Fruit fly (Drosophila melanogaster): ENCODE results near the gene CG43740.

The CG43740 gene

dm6 chrX:10340492-10340891, 7.0 kb downstream of the CG43740 start:
- no peak for TF ChIP-seq noc (tag; optimal IDR thresholded peaks at IDR 0.05)

dm6 chrX:10347979-10348692, 14.7 kb downstream of the CG43740 start:
- no peak for TF ChIP-seq noc (tag; optimal IDR thresholded peaks at IDR 0.05)

dm6 chrX:10362127-10362526, 28.7 kb downstream of the CG43740 start:
- TF ChIP-seq noc (tag; optimal IDR thresholded peaks at IDR 0.05), result no peak

- TF ChIP-seq noc (tag; optimal IDR thresholded peaks at IDR 0.05), result peak; percentile 55
Observed at dm6 chrX:10362557-10363366, 29.3 kb downstream of the CG43740 start.

dm6 chrX:10364556-10365227, 31.2 kb downstream of the CG43740 start:
- no peak for TF ChIP-seq noc (tag; optimal IDR thresholded peaks at IDR 0.05)

dm6 chrX:10365748-10366415, 32.4 kb downstream of the CG43740 start:
- peak; percentile 46 for TF ChIP-seq noc (tag; optimal IDR thresholded peaks at IDR 0.05)

dm6 chrX:10367372-10367771, 33.9 kb downstream of the CG43740 start, which contains the start of gene CG32679:
TSS of gene CG32679 (minus strand) at chrX:10367472.
- no peak for TF ChIP-seq noc (tag; optimal IDR thresholded peaks at IDR 0.05)

- no peak for TF ChIP-seq noc (tag; optimal IDR thresholded peaks at IDR 0.05)
Observed at dm6 chrX:10367801-10368203, 34.4 kb downstream of the CG43740 start, which contains the start of gene CG17841. TSS of gene CG17841 (plus strand) at chrX:10368052.

- no peak for TF ChIP-seq noc (tag; optimal IDR thresholded peaks at IDR 0.05)
Observed at dm6 chrX:10369315-10369714, 35.9 kb downstream of the CG43740 start.

dm6 chrX:10369763-10370162, 36.3 kb downstream of the CG43740 start:
- TF ChIP-seq noc (tag; optimal IDR thresholded peaks at IDR 0.05), result no peak

dm6 chrX:10370201-10371038, 37.0 kb downstream of the CG43740 start:
- TF ChIP-seq noc (tag; optimal IDR thresholded peaks at IDR 0.05), result peak; percentile 25

- no peak for TF ChIP-seq noc (tag; optimal IDR thresholded peaks at IDR 0.05)
Observed at dm6 chrX:10375216-10375615, 41.8 kb downstream of the CG43740 start, which contains the start of the genes CG32686 and CG2898. TSS of gene CG32686 (minus strand) at chrX:10375316. TSS of gene CG2898 (plus strand) at chrX:10375374.

dm6 chrX:10381252-10381651, 47.8 kb downstream of the CG43740 start, which contains the start of gene CG32681:
TSS of gene CG32681 (minus strand) at chrX:10381352.
- TF ChIP-seq noc (tag; optimal IDR thresholded peaks at IDR 0.05), result no peak

- no peak for TF ChIP-seq noc (tag; optimal IDR thresholded peaks at IDR 0.05)
Observed at dm6 chrX:10384947-10385346, 51.5 kb downstream of the CG43740 start.

dm6 chrX:10385757-10386156, 52.3 kb downstream of the CG43740 start, which contains the start of the genes Psf3 and flw:
TSS of gene Psf3 (minus strand) at chrX:10385861.
TSS of gene flw (plus strand) at chrX:10385960.
- no peak for TF ChIP-seq noc (tag; optimal IDR thresholded peaks at IDR 0.05)
